Fruit fly (Drosophila melanogaster) whole organism, prepupa: ENCODE measurements around the gene Bx42.
A peak's percentile ranks its signal among the peaks of the same experiment; 100 is the strongest.

Source experiments
- Blimp-1 ChIP-seq: fragments of 200-800 bp; sonication (Bioruptor generic); optimal IDR thresholded peaks from 3 replicates; lab custom pipeline; 2017; ENCODE audit warnings: missing biosample characterization, missing genetic modification characterization, mild to moderate bottlenecking, moderate library complexity, missing genetic modification reagents
- CG10631 ChIP-seq: fragments of 200-800 bp; sonication (Bioruptor generic); optimal IDR thresholded peaks from 2 replicates; lab custom pipeline; 2016; ENCODE audit warnings: missing biosample characterization, missing genetic modification characterization
- CG11294 ChIP-seq: fragments of 200-800 bp; sonication (Bioruptor generic); IDR thresholded peaks from 2 replicates; pipeline ENCODE4 v1.3.6; 2022; ENCODE audit warnings: missing biosample characterization, missing genetic modification characterization
- CG11902 ChIP-seq: fragments of 200-800 bp; sonication (Bioruptor generic); optimal IDR thresholded peaks from 3 replicates; lab custom pipeline; 2016; ENCODE audit warnings: missing biosample characterization, missing genetic modification characterization
- CG15336 ChIP-seq: fragments of 200-800 bp; sonication (Bioruptor generic); IDR thresholded peaks from 2 replicates; pipeline ENCODE4 v1.3.6; 2022; ENCODE audit warnings: missing biosample characterization, missing genetic modification characterization
- CG1621 ChIP-seq: fragments of 200-800 bp; sonication (Bioruptor generic); optimal IDR thresholded peaks from 3 replicates; lab custom pipeline; 2018; ENCODE audit warnings: missing biosample characterization, mild to moderate bottlenecking, missing genetic modification characterization
- CG16779 ChIP-seq: fragments of 200-800 bp; sonication (Bioruptor generic); optimal IDR thresholded peaks from 3 replicates; lab custom pipeline; 2017; ENCODE audit warnings: missing biosample characterization, mild to moderate bottlenecking, missing genetic modification characterization
- CG3032 ChIP-seq: fragments of 200-800 bp; optimal IDR thresholded peaks from 2 replicates; lab custom pipeline; 2019; ENCODE audit warnings: missing biosample characterization, mild to moderate bottlenecking, missing genetic modification characterization, moderate library complexity
- CG31627 ChIP-seq: fragments of 200-800 bp; sonication (Bioruptor generic); optimal IDR thresholded peaks from 3 replicates; lab custom pipeline; 2016; ENCODE audit warnings: missing biosample characterization, missing genetic modification characterization
- CG34406 ChIP-seq: fragments of 200-800 bp; sonication (Bioruptor generic); optimal IDR thresholded peaks from 3 replicates; lab custom pipeline; 2016; ENCODE audit warnings: missing biosample characterization, missing genetic modification characterization
- CG3919 ChIP-seq: fragments of 200-800 bp; sonication (Bioruptor generic); optimal IDR thresholded peaks from 3 replicates; lab custom pipeline; 2016; ENCODE audit warnings: missing biosample characterization, missing genetic modification characterization
- CG4318 ChIP-seq: fragments of 200-800 bp; sonication (Bioruptor generic); optimal IDR thresholded peaks from 3 replicates; lab custom pipeline; 2017; ENCODE audit warnings: missing biosample characterization, mild to moderate bottlenecking, missing genetic modification characterization
- CG6163 ChIP-seq: fragments of 200-800 bp; sonication (Bioruptor generic); IDR thresholded peaks from 3 replicates; pipeline ENCODE4 v1.3.6; 2022; ENCODE audit warnings: missing biosample characterization, missing genetic modification characterization
- CG6276 ChIP-seq: fragments of 200-800 bp; sonication (Bioruptor generic); optimal IDR thresholded peaks from 2 replicates; lab custom pipeline; 2017; ENCODE audit warnings: missing biosample characterization, mild to moderate bottlenecking, missing genetic modification characterization
- CG6792 ChIP-seq: fragments of 200-800 bp; sonication (Bioruptor generic); optimal IDR thresholded peaks from 3 replicates; lab custom pipeline; 2016; ENCODE audit warnings: missing biosample characterization, missing genetic modification characterization
- CG6808 ChIP-seq: fragments of 200-800 bp; sonication (Bioruptor generic); optimal IDR thresholded peaks from 3 replicates; lab custom pipeline; 2017; ENCODE audit warnings: missing biosample characterization, missing genetic modification characterization, mild to moderate bottlenecking, moderate library complexity, missing genetic modification reagents
- CG6854 ChIP-seq: fragments of 200-800 bp; sonication (Bioruptor generic); optimal IDR thresholded peaks from 2 replicates; lab custom pipeline; 2017; ENCODE audit warnings: missing biosample characterization, mild to moderate bottlenecking, missing genetic modification characterization
- CG7368 ChIP-seq: fragments of 200-800 bp; sonication (Bioruptor generic); optimal IDR thresholded peaks from 3 replicates; lab custom pipeline; 2016; ENCODE audit warnings: missing biosample characterization, missing genetic modification characterization
- CG8119 ChIP-seq: fragments of 200-800 bp; sonication (Bioruptor generic); IDR thresholded peaks from 3 replicates; pipeline ENCODE4 v1.3.6; 2022; ENCODE audit warnings: missing biosample characterization, missing genetic modification characterization
- CG8319 ChIP-seq: fragments of 200-800 bp; sonication (Bioruptor generic); optimal IDR thresholded peaks from 3 replicates; lab custom pipeline; 2016; ENCODE audit warnings: missing biosample characterization, missing genetic modification characterization
- CG8632 ChIP-seq: fragments of 200-800 bp; sonication (Bioruptor generic); optimal IDR thresholded peaks from 3 replicates; lab custom pipeline; 2016; ENCODE audit warnings: missing biosample characterization, missing genetic modification characterization
- CG9139 ChIP-seq: fragments of 200-800 bp; sonication (Bioruptor generic); optimal IDR thresholded peaks from 3 replicates; lab custom pipeline; 2017; ENCODE audit warnings: missing biosample characterization, mild to moderate bottlenecking, missing genetic modification characterization
- Eip75B ChIP-seq: fragments of 200-800 bp; sonication (Bioruptor generic); optimal IDR thresholded peaks from 3 replicates; lab custom pipeline; 2016; ENCODE audit warnings: missing biosample characterization, missing genetic modification characterization
- Eip78C ChIP-seq: fragments of 200-800 bp; sonication (Bioruptor generic); peaks from one replicate; lab custom pipeline; 2016; ENCODE audit warnings: missing biosample characterization, missing genetic modification characterization
- Eip93F ChIP-seq: fragments of 200-800 bp; sonication (Bioruptor generic); optimal IDR thresholded peaks from 2 replicates; lab custom pipeline; 2016; ENCODE audit warnings: missing biosample characterization, mild to moderate bottlenecking, missing genetic modification characterization
- Ets21C ChIP-seq: fragments of 200-800 bp; sonication (Bioruptor generic); optimal IDR thresholded peaks from 3 replicates; lab custom pipeline; 2016; ENCODE audit warnings: missing biosample characterization, missing genetic modification characterization
- Ets96B ChIP-seq: fragments of 200-800 bp; optimal IDR thresholded peaks from 2 replicates; lab custom pipeline; 2019; ENCODE audit warnings: missing biosample characterization, mild to moderate bottlenecking, missing genetic modification characterization, moderate library complexity
- Gug ChIP-seq: fragments of 200-800 bp; sonication (Bioruptor generic); IDR thresholded peaks from 2 replicates; pipeline ENCODE4 v1.3.6; 2022; ENCODE audit warnings: missing biosample characterization, missing genetic modification characterization
- Hr38 ChIP-seq: sonication (Bioruptor generic); optimal IDR thresholded peaks from 2 replicates; lab custom pipeline; 2016; ENCODE audit warnings: missing biosample characterization, missing genetic modification characterization
- Hr39 ChIP-seq: fragments of 200-800 bp; sonication (Bioruptor generic); optimal IDR thresholded peaks from 2 replicates; lab custom pipeline; 2016; ENCODE audit warnings: missing biosample characterization, missing genetic modification characterization
- Hr4 ChIP-seq: fragments of 200-800 bp; sonication (Bioruptor generic); optimal IDR thresholded peaks from 3 replicates; lab custom pipeline; 2016; ENCODE audit warnings: missing biosample characterization, missing genetic modification characterization
- Met ChIP-seq: fragments of 200-800 bp; sonication (Bioruptor generic); optimal IDR thresholded peaks from 3 replicates; lab custom pipeline; 2016; ENCODE audit warnings: missing biosample characterization, missing genetic modification characterization
- OdsH ChIP-seq: fragments of 200-800 bp; sonication (Bioruptor generic); optimal IDR thresholded peaks from 3 replicates; lab custom pipeline; 2016; ENCODE audit warnings: missing biosample characterization, missing genetic modification characterization
- Smox ChIP-seq: fragments of 200-800 bp; sonication (Bioruptor generic); optimal IDR thresholded peaks from 3 replicates; lab custom pipeline; 2016; ENCODE audit warnings: missing biosample characterization, missing genetic modification characterization
- Sox102F ChIP-seq: fragments of 200-800 bp; sonication (Bioruptor generic); optimal IDR thresholded peaks from 2 replicates; lab custom pipeline; 2016; ENCODE audit warnings: missing biosample characterization, mild to moderate bottlenecking, missing genetic modification characterization
- Sox14 ChIP-seq: fragments of 200-800 bp; sonication (Bioruptor generic); optimal IDR thresholded peaks from 3 replicates; lab custom pipeline; 2016; ENCODE audit warnings: missing biosample characterization, missing genetic modification characterization
- Sox15 ChIP-seq: fragments of 200-800 bp; sonication (Bioruptor generic); optimal IDR thresholded peaks from 3 replicates; lab custom pipeline; 2016; ENCODE audit warnings: missing biosample characterization, missing genetic modification characterization
- achi ChIP-seq: fragments of 200-800 bp; sonication (Bioruptor generic); optimal IDR thresholded peaks from 3 replicates; lab custom pipeline; 2016; ENCODE audit warnings: missing biosample characterization, missing genetic modification characterization
- acj6 ChIP-seq: fragments of 200-800 bp; sonication (Bioruptor generic); optimal IDR thresholded peaks from 3 replicates; lab custom pipeline; 2016; ENCODE audit warnings: missing biosample characterization, missing genetic modification characterization
- cyc ChIP-seq: fragments of 200-800 bp; sonication (Bioruptor generic); optimal IDR thresholded peaks from 3 replicates; lab custom pipeline; 2016; ENCODE audit warnings: missing biosample characterization, missing genetic modification characterization
- dac ChIP-seq: fragments of 200-800 bp; sonication (Bioruptor generic); optimal IDR thresholded peaks from 2 replicates; lab custom pipeline; 2017; ENCODE audit warnings: missing biosample characterization, mild to moderate bottlenecking, missing genetic modification characterization
- eg ChIP-seq: fragments of 200-800 bp; sonication (Bioruptor generic); IDR thresholded peaks from 3 replicates; pipeline ENCODE4 v1.3.6; 2022; ENCODE audit warnings: missing biosample characterization, missing genetic modification characterization
- esn ChIP-seq: fragments of 200-800 bp; sonication (Bioruptor generic); optimal IDR thresholded peaks from 2 replicates; lab custom pipeline; 2016; ENCODE audit warnings: missing biosample characterization, mild to moderate bottlenecking, missing genetic modification characterization, moderate library complexity
- fd85E ChIP-seq: fragments of 200-800 bp; sonication (Bioruptor generic); optimal IDR thresholded peaks from 3 replicates; lab custom pipeline; 2016; ENCODE audit warnings: missing biosample characterization, missing genetic modification characterization
- lz ChIP-seq: fragments of 200-800 bp; sonication (Bioruptor generic); optimal IDR thresholded peaks from 3 replicates; lab custom pipeline; 2016; ENCODE audit warnings: missing biosample characterization, missing genetic modification characterization
- net ChIP-seq: fragments of 200-800 bp; sonication (Bioruptor generic); optimal IDR thresholded peaks from 3 replicates; lab custom pipeline; 2016; ENCODE audit warnings: missing biosample characterization, missing genetic modification characterization
- pdm3 ChIP-seq: fragments of 200-800 bp; sonication (Bioruptor generic); optimal IDR thresholded peaks from 3 replicates; lab custom pipeline; 2016; ENCODE audit warnings: missing biosample characterization, missing genetic modification characterization
- salr ChIP-seq, 2 experiments: fragments of 200-800 bp; sonication (Bioruptor generic); optimal IDR thresholded peaks; 3 replicates each; lab custom pipeline; 2016 to 2018; ENCODE audit warnings: missing biosample characterization in 2 of 2, missing genetic modification characterization in 2 of 2, mild to moderate bottlenecking in 1 of 2
- spab ChIP-seq: fragments of 200-800 bp; sonication (Bioruptor generic); optimal IDR thresholded peaks from 2 replicates; lab custom pipeline; 2017; ENCODE audit warnings: missing biosample characterization, mild to moderate bottlenecking, missing genetic modification characterization, missing genetic modification reagents
- ss ChIP-seq, 2 experiments: fragments of 200-800 bp; sonication (Bioruptor generic); optimal IDR thresholded peaks; 2 replicates in 1 of 2; 3 replicates in 1 of 2; lab custom pipeline; 2017 to 2018; ENCODE audit warnings: mild to moderate bottlenecking in 2 of 2, missing biosample characterization in 2 of 2, missing genetic modification characterization in 2 of 2, moderate library complexity in 1 of 2
- svp ChIP-seq: fragments of 200-800 bp; sonication (Bioruptor generic); peaks from one replicate; lab custom pipeline; 2016; ENCODE audit warnings: missing biosample characterization, missing genetic modification characterization
- topi ChIP-seq: fragments of 200-800 bp; sonication (Bioruptor generic); optimal IDR thresholded peaks from 3 replicates; lab custom pipeline; 2016; ENCODE audit warnings: missing biosample characterization, missing genetic modification characterization
- vri ChIP-seq: fragments of 200-800 bp; sonication (Bioruptor generic); optimal IDR thresholded peaks from 3 replicates; lab custom pipeline; 2016; ENCODE audit warnings: missing biosample characterization, mild to moderate bottlenecking, missing genetic modification characterization

The Bx42 gene

DNA sequence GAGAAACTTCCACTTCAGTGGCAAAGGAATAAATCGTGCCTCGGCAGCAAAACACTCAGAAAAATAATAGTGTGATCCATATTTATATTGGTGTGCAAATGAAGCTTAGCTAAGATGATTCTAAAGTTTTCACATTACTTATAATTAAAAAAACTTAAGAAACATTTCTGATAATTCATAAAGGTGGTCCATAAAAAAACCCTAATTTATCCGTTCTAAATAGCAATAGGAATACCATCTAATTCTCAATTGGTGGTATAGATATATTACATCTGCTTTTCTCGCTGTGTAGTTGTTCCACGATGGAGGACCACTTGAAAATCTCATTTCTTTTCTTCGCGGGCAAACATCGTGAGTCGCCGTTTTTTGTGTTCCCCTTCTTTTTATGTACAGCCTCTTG lies 48.7 kb upstream of the Bx42 start:
- peak; percentile 83 for TF ChIP-seq CG6808 (GFP tag; lab: Kevin White, UChicago)
- peak; percentile 73 for TF ChIP-seq CG8119
- TF ChIP-seq CG34406, result peak; percentile 30
- TF ChIP-seq CG16779 (tag; lab: Kevin White, UChicago), result no peak
- TF ChIP-seq Blimp-1 (GFP tag; lab: Kevin White, UChicago), result peak; percentile 22
- no peak for TF ChIP-seq fd85E (GFP tag; lab: Kevin White, UChicago)
- peak; percentile 67 for TF ChIP-seq Sox14 (GFP tag; lab: Kevin White, UChicago)
- TF ChIP-seq Sox15 (GFP tag; lab: Kevin White, UChicago), result peak; percentile 12
- peak; percentile 52 for TF ChIP-seq CG9139 (GFP tag; lab: Kevin White, UChicago)
- TF ChIP-seq CG6792, result peak; percentile 64
- TF ChIP-seq CG4318 (GFP tag; lab: Kevin White, UChicago), result no peak
- peak; percentile 57; the same call in 2 of the 3 replicates for TF ChIP-seq CG6163 (GFP tag; lab: Robert Waterston, UW)
- peak; percentile 74 for TF ChIP-seq CG3919 (GFP tag; lab: Kevin White, UChicago)
- TF ChIP-seq esn (GFP tag; lab: Kevin White, UChicago), result peak; percentile 68
- TF ChIP-seq Eip93F (GFP tag; lab: Kevin White, UChicago), result no peak
- no peak for TF ChIP-seq vri
- peak; percentile 76 for TF ChIP-seq Ets96B (tag; lab: Kevin White, UChicago)
- TF ChIP-seq CG6276, result peak; percentile 68
- peak; percentile 72 for TF ChIP-seq CG15336
- TF ChIP-seq net, result peak; percentile 46
- TF ChIP-seq OdsH (GFP tag; lab: Kevin White, UChicago), result peak; percentile 64
- TF ChIP-seq CG8319 (GFP tag; lab: Kevin White, UChicago), result peak; percentile 46
- peak; percentile 54 for TF ChIP-seq lz (GFP tag; lab: Kevin White, UChicago)
- TF ChIP-seq CG3032 (tag; lab: Kevin White, UChicago), result peak; percentile 75
- peak; percentile 24 for TF ChIP-seq Ets21C (GFP tag; lab: Kevin White, UChicago)
- peak; percentile 60 for TF ChIP-seq CG31627 (GFP tag; lab: Kevin White, UChicago)
- peak; percentile 66 for TF ChIP-seq spab (GFP tag; lab: Kevin White, UChicago)
- peak; percentile 74 for TF ChIP-seq Hr4
- peak; percentile 81 for TF ChIP-seq topi (GFP tag; lab: Kevin White, UChicago)
- TF ChIP-seq Hr39, result peak; percentile 64
- TF ChIP-seq svp, result peak; percentile 92
- peak; percentile 63 for TF ChIP-seq Eip75B
- peak; percentile 20 for TF ChIP-seq CG1621 (tag; lab: Kevin White, UChicago)
- peak; percentile 31 for TF ChIP-seq CG11902 (GFP tag; lab: Kevin White, UChicago)
- no peak for TF ChIP-seq CG11294
- peak; percentile 55 for TF ChIP-seq Smox (GFP tag; lab: Kevin White, UChicago)
- TF ChIP-seq CG8632, result peak; percentile 36
- peak; percentile 72 for TF ChIP-seq cyc
- TF ChIP-seq achi (GFP tag; lab: Kevin White, UChicago), result peak; percentile 59
- TF ChIP-seq eg (GFP tag; lab: Robert Waterston, UW), result peak; percentile 53; the same call in 2 of the 3 replicates
- peak in 1 of 2 experiments; percentile 68 for TF ChIP-seq salr (GFP tag; optimal IDR thresholded peaks at IDR 0.05; lab: Kevin White, UChicago)
- peak; percentile 69 for TF ChIP-seq pdm3 (GFP tag; lab: Kevin White, UChicago)
- TF ChIP-seq CG7368, result peak; percentile 71
- TF ChIP-seq dac (GFP tag; lab: Kevin White, UChicago), result no peak
- peak; percentile 61 for TF ChIP-seq Sox102F (GFP tag; lab: Kevin White, UChicago)
- peak; percentile 20 for TF ChIP-seq CG6854 (GFP tag; lab: Kevin White, UChicago)
- TF ChIP-seq Gug (GFP tag; lab: Robert Waterston, UW), result peak; percentile 70
- peak; percentile 75 for TF ChIP-seq Met (GFP tag; lab: Kevin White, UChicago)
- peak; percentile 70 to 72 for TF ChIP-seq ss (GFP tag; optimal IDR thresholded peaks at IDR 0.05; lab: Kevin White, UChicago)
- peak; percentile 63 for TF ChIP-seq acj6
- TF ChIP-seq Hr38 (GFP tag; lab: Kevin White, UChicago), result no peak
- TF ChIP-seq Eip78C (GFP tag; lab: Kevin White, UChicago), result peak; percentile 96
- TF ChIP-seq CG10631 (GFP tag; lab: Kevin White, UChicago), result peak; percentile 69
